Worm (Caenorhabditis elegans): Measurements from ENCODE around the gene ufm-1.

DNA sequence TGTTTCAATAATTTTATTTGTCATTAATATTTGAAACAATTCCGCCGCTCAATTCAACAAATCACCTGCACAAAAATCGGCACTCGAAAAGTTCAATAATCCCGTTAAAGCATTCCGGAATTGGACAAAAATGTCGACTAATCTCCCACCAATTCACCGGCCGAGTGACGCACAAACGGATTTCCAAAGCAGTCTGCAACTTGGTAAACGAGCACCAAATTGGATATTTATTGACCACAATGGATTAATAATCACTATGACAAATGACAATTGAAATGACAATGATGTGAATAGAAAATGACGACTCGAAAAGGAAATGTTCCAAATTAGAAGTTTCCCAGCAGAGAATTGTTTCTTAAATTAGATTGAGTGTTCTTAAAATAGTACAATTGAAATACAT is 23.1 kb upstream of the ufm-1 start:
- TF ChIP-seq jun-1 (tag; optimal IDR thresholded peaks at IDR 0.05) (no peak), daf-16 (GFP tag; optimal IDR thresholded peaks at IDR 0.05) (no peak), daf-16 (tag; optimal IDR thresholded peaks at IDR 0.05) (no peak)

All from whole organism, L4 larva.